Fruit fly (Drosophila melanogaster): ENCODE measurements around the gene Slc25A46b.

The Slc25A46b gene

dm6 chr2L:18136427-18136857 lies 40.1 kb downstream of the Slc25A46b start:
- TF ChIP-seq noc (tag; optimal IDR thresholded peaks at IDR 0.05): peak; percentile 87

DNA sequence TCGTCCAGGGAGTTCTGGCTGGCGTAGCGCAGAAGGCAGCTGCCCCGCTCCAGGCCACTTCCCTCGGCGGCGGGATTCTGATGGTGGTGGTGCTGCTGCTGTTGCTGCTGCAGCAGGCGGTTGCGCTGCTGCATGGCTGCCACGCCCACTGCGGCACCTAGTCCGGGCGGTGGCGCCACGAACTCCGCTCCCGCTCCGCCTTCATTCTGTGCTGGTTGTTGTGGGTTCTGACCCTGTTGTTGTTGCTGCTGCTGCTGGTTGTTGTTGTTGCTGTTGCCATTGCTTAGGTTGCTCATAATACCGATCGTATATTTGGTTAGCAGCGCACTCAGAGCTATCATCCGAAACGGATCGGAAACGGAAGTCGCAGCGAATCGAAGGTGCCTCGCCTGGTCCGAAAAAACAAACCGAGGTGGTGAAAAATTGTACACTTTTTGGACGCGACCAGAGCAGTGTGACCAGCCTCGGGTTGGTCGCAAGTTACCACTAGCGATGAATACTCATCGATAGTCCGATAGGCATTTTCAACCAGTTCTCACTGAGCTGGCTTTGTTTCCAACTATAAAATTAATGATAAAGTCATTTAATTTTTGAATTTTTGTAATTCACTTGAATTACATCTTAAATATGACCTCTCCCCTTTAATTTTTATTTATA lies 41.4 kb downstream of the Slc25A46b start, which contains the start of gene kel:
TSS of gene kel (minus strand) at position 493 of the 657 bp plus-strand sequence.
- peak; percentile 49 for TF ChIP-seq noc (tag; optimal IDR thresholded peaks at IDR 0.05)

- no peak for TF ChIP-seq noc (tag; optimal IDR thresholded peaks at IDR 0.05)
Observed at dm6 chr2L:18140544-18140943, 44.2 kb downstream of the Slc25A46b start.

dm6 chr2L:18141471-18142345 lies 45.3 kb downstream of the Slc25A46b start:
- TF ChIP-seq noc (tag; optimal IDR thresholded peaks at IDR 0.05): peak; percentile 78

- no peak for TF ChIP-seq noc (tag; optimal IDR thresholded peaks at IDR 0.05)
Observed at dm6 chr2L:18143176-18143575, 46.8 kb downstream of the Slc25A46b start.

DNA sequence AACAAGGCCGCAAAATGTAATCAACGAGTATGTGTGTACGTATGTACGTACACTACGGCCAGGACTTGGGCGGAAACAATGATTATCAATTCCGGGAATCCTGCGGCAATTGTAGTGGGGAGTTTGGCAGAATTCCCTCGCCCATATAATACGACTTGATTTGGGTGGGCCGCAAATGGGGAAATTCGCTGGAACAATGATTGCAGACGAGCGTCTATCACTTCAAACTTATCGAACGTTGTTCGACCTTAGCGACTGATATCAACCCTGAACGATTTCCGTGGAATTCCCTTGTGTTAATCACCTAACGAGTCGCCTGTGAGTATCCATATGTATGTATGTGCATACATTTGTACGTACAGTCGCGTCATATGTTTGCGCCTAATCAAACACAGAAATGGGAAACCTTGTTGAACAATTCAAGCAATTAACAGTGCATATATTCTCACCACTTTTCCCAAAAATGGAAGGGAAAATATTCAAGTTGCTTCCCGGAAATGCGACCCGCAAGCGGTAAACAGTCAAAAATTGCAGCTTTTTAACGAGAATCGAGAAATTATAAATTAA lies 48.0 kb downstream of the Slc25A46b start:
- no peak for TF ChIP-seq noc (tag; optimal IDR thresholded peaks at IDR 0.05)

DNA sequence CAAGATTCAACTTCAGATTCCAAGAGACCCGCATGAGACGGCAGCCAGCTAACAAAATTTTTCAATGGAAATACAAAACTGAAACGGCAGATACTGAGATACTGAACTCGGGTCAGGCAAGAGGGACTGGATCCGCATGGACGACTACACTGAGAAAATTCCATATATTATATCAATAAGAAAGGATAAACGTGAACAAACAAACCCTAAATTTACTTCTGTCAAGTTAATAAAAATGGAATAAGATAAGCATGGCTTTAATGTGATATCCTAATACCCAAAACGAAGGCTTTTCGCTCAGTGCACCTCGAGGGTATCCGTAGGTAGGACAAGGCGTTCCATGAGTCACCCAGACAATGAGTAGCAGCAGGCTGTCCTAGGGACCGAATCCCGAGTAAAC lies 48.9 kb downstream of the Slc25A46b start:
- TF ChIP-seq noc (tag; optimal IDR thresholded peaks at IDR 0.05): peak; percentile 70

dm6 chr2L:18145826-18146225 lies 49.5 kb downstream of the Slc25A46b start:
- no peak for TF ChIP-seq noc (tag; optimal IDR thresholded peaks at IDR 0.05)

- TF ChIP-seq noc (tag; optimal IDR thresholded peaks at IDR 0.05): peak; percentile 26
Observed at dm6 chr2L:18146618-18147099, 50.3 kb downstream of the Slc25A46b start.

dm6 chr2L:18147511-18148072 lies 51.2 kb downstream of the Slc25A46b start:
- peak; percentile 46 for TF ChIP-seq noc (tag; optimal IDR thresholded peaks at IDR 0.05)

Data from whole organism, larva.